Worm (Caenorhabditis elegans) whole organism, L4 larva: ENCODE data around the gene srh-223.

Experiments used
- aly-2 ChIP-seq: sonication (generic microtip); optimal IDR thresholded peaks from 2 replicates; lab custom pipeline; 2018; ENCODE audit warnings: missing biosample characterization, missing genetic modification characterization
- ceh-28 ChIP-seq: fragments of 150-350 bp; optimal IDR thresholded peaks from 2 replicates; lab custom pipeline; 2014; ENCODE audit warnings: missing biosample characterization, missing genetic modification reagents, missing genetic modification characterization
- fos-1 ChIP-seq: fragments of 150-350 bp; optimal IDR thresholded peaks from 2 replicates; lab custom pipeline; 2014; ENCODE audit warnings: missing biosample characterization, missing genetic modification characterization
- lin-39 ChIP-seq: fragments of 150-350 bp; optimal IDR thresholded peaks from 2 replicates; lab custom pipeline; 2014; ENCODE audit warnings: missing biosample characterization, missing genetic modification reagents, missing genetic modification characterization
- nhr-76 ChIP-seq: fragments of 150-350 bp; optimal IDR thresholded peaks from 2 replicates; lab custom pipeline; 2014; ENCODE audit warnings: missing biosample characterization, missing genetic modification characterization
- nhr-77 ChIP-seq: fragments of 150-350 bp; optimal IDR thresholded peaks from 2 replicates; lab custom pipeline; 2014; ENCODE audit warnings: missing biosample characterization, missing genetic modification characterization
- unc-39 ChIP-seq: sonication (generic microtip); optimal IDR thresholded peaks from 2 replicates; lab custom pipeline; 2017; ENCODE audit warnings: missing biosample characterization, missing genetic modification characterization
- ztf-11 ChIP-seq: fragments of 150-350 bp; optimal IDR thresholded peaks from 2 replicates; lab custom pipeline; 2014; ENCODE audit warnings: missing biosample characterization, missing genetic modification characterization

DNA sequence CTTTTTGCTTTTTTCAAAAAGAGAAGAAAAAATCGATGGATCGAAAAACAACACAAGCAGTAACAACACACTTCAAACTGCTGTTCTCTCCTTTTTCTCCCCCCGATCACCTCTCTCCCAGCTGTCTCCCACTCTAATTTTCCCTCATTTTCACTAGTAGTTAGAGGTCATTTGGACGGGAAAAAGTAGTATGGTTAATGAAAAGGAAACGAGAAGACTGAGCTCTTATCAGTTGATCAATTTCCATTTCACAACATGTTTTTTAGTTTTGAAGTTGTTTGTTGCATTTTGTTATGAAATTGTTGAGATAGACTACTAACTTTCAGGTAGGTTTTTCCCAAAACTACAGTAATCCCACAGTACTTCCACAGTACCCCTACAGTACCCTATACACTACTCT lies 26.7 kb downstream of the srh-223 start:
- TF ChIP-seq aly-2 (tag; lab: Kevin White, UChicago) (no peak), unc-39 (tag; lab: Kevin White, UChicago) (no peak), lin-39 (no peak), nhr-76 (tag; lab: Kevin White, UChicago) (no peak), fos-1 (no peak), ztf-11 (tag; lab: Kevin White, UChicago) (no peak), ceh-28 (tag; lab: Kevin White, UChicago) (no peak), nhr-77 (tag; lab: Kevin White, UChicago) (peak; percentile 15)
